Fruit fly (Drosophila melanogaster): ENCODE measurements around the gene Muc96D.

Muc96D gene

dm6 chr3R:25384206-25384605, 16.2 kb downstream of the Muc96D start:
- no peak for TF ChIP-seq salr (GFP tag; optimal IDR thresholded peaks at IDR 0.05)
- no peak for TF ChIP-seq achi (GFP tag; optimal IDR thresholded peaks at IDR 0.05)
- TF ChIP-seq CG8632 (GFP tag; optimal IDR thresholded peaks at IDR 0.05) = no peak
- no peak for TF ChIP-seq acj6 (GFP tag; optimal IDR thresholded peaks at IDR 0.05)
- no peak for TF ChIP-seq fkh (GFP tag; optimal IDR thresholded peaks at IDR 0.05)
- TF ChIP-seq Eip93F (GFP tag; optimal IDR thresholded peaks at IDR 0.05) = no peak
- no peak for TF ChIP-seq CG31627 (GFP tag; optimal IDR thresholded peaks at IDR 0.05)
- TF ChIP-seq CG16779 (tag; optimal IDR thresholded peaks at IDR 0.05) = no peak
- TF ChIP-seq CG10631 (GFP tag; optimal IDR thresholded peaks at IDR 0.05) = no peak
- TF ChIP-seq CG10669 (GFP tag; optimal IDR thresholded peaks at IDR 0.05) = no peak
- no peak for TF ChIP-seq CG11294 (GFP tag; IDR thresholded peaks at IDR 0.05)
- no peak for TF ChIP-seq CG6276 (GFP tag; optimal IDR thresholded peaks at IDR 0.05)

dm6 chr3R:25383400-25383799, 17.0 kb downstream of the Muc96D start, which contains the start of gene CG31437:
Gene CG31437 (plus strand): TSS chr3R:25383700.
- no peak for TF ChIP-seq Hr39 (GFP tag; optimal IDR thresholded peaks at IDR 0.05)
- no peak for TF ChIP-seq CG6854 (GFP tag; optimal IDR thresholded peaks at IDR 0.05)
- TF ChIP-seq esn (GFP tag; optimal IDR thresholded peaks at IDR 0.05) = no peak
- TF ChIP-seq CG6792 (GFP tag; optimal IDR thresholded peaks at IDR 0.05) = no peak
- no peak for TF ChIP-seq CG7368 (GFP tag; optimal IDR thresholded peaks at IDR 0.05)
- TF ChIP-seq CG32006 (GFP tag; optimal IDR thresholded peaks at IDR 0.05) = no peak
- no peak for TF ChIP-seq achi (GFP tag; optimal IDR thresholded peaks at IDR 0.05)
- no peak for TF ChIP-seq Smox (GFP tag; optimal IDR thresholded peaks at IDR 0.05)
- no peak for TF ChIP-seq Sox14 (GFP tag; optimal IDR thresholded peaks at IDR 0.05)

dm6 chr3R:25382681-25383080, 17.8 kb downstream of the Muc96D start, which contains the start of gene alrm:
Gene alrm (minus strand): TSS chr3R:25382781.
- TF ChIP-seq CG9139 (GFP tag; optimal IDR thresholded peaks at IDR 0.05) = no peak
- TF ChIP-seq fkh (GFP tag; optimal IDR thresholded peaks at IDR 0.05) = no peak
- TF ChIP-seq CG10669 (GFP tag; optimal IDR thresholded peaks at IDR 0.05) = no peak
- no peak for TF ChIP-seq topi (GFP tag; optimal IDR thresholded peaks at IDR 0.05)
- no peak for TF ChIP-seq cyc (GFP tag; optimal IDR thresholded peaks at IDR 0.05)
- TF ChIP-seq CG1621 (tag; optimal IDR thresholded peaks at IDR 0.05) = no peak
- no peak for TF ChIP-seq CG10631 (GFP tag; optimal IDR thresholded peaks at IDR 0.05)
- TF ChIP-seq CG6163 (GFP tag; IDR thresholded peaks at IDR 0.05) = no peak
- no peak for TF ChIP-seq pdm3 (GFP tag; optimal IDR thresholded peaks at IDR 0.05)
- TF ChIP-seq Ets96B (tag; optimal IDR thresholded peaks at IDR 0.05) = no peak
- TF ChIP-seq CG6808 (GFP tag; optimal IDR thresholded peaks at IDR 0.05) = no peak
- no peak for TF ChIP-seq Sox15 (GFP tag; optimal IDR thresholded peaks at IDR 0.05)
- TF ChIP-seq svp (GFP tag) = no peak
- TF ChIP-seq Blimp-1 (GFP tag; optimal IDR thresholded peaks at IDR 0.05) = no peak
- TF ChIP-seq spab (GFP tag; optimal IDR thresholded peaks at IDR 0.05) = no peak
- TF ChIP-seq CG6276 (GFP tag; optimal IDR thresholded peaks at IDR 0.05) = no peak
- TF ChIP-seq lz (GFP tag; optimal IDR thresholded peaks at IDR 0.05) = no peak

dm6 chr3R:25357985-25358384, 42.5 kb downstream of the Muc96D start, which contains the start of gene ND-49L:
Gene ND-49L (plus strand): TSS chr3R:25358285.
- TF ChIP-seq CG7368 (GFP tag; optimal IDR thresholded peaks at IDR 0.05) (no peak), dsx (GFP tag; optimal IDR thresholded peaks at IDR 0.05; ENCODE audit: poor library complexity, severe bottlenecking) (no peak), Smox (GFP tag; optimal IDR thresholded peaks at IDR 0.05) (no peak), Ets21C (GFP tag; optimal IDR thresholded peaks at IDR 0.05) (no peak), CG8319 (GFP tag; optimal IDR thresholded peaks at IDR 0.05) (no peak), CG3919 (GFP tag; optimal IDR thresholded peaks at IDR 0.05) (no peak), CG6163 (GFP tag; IDR thresholded peaks at IDR 0.05) (no peak), topi (GFP tag; optimal IDR thresholded peaks at IDR 0.05) (no peak), CG31627 (GFP tag; optimal IDR thresholded peaks at IDR 0.05) (no peak)
